Fruit fly (Drosophila melanogaster): ENCODE measurements around the gene CG12155.

CG12155 gene

DNA sequence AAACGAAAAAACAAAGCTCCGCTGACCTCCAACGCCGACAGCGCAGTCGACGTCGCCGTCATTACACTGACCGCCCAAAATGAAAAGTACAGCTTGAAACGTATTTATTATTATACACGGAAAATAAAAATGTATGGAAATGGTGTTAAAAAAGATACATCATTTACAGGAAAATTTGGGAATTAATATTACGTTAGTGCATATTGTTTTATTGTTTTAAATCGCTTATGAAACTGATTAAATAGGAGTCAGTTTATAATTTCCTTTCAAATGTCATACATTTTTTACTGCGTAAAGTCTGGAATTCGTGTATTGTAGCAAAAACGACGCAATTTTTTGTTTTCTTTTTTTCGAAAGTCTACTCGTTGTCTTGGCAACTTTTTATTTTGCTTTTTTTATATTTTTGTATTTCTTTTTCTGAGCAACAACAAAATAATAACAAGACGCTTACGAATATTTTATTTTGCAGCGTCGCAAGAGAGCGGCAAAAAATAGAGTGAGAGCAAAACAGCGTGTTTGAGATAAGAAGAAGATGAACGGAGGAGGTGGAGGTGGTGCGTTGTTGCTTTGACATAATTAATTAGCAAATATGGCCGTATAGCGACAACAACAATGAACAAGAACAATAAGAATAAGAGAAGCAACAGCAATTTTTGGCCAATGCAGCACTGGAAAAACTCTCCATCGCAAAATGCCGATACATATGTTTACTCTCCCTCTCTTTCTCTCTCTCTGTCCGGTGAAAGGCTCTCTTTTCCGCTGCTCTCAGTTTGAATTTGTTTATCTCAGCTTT, 36.4 kb upstream of the CG12155 start:
- TF ChIP-seq cg (GFP tag; optimal IDR thresholded peaks at IDR 0.05) (peak; percentile 5), Ptx1 (GFP tag; IDR thresholded peaks at IDR 0.05) (peak; percentile 75), odd (GFP tag; optimal IDR thresholded peaks at IDR 0.05) (peak; percentile 64), sima (GFP tag; optimal IDR thresholded peaks at IDR 0.05) (peak; percentile 3), NC2β (GFP tag; optimal IDR thresholded peaks at IDR 0.05) (peak; percentile 36), run (tag; optimal IDR thresholded peaks at IDR 0.05) (no peak), maf-S (GFP tag; optimal IDR thresholded peaks at IDR 0.05) (peak; percentile 58), fd64A (GFP tag; optimal IDR thresholded peaks at IDR 0.05) (peak; percentile 20), prd (optimal IDR thresholded peaks at IDR 0.05) (no peak), prd (GFP tag; IDR thresholded peaks at IDR 0.05) (peak; percentile 67; the same call in 2 of the 3 replicates), jing (GFP tag; optimal IDR thresholded peaks at IDR 0.05) (peak; percentile 33), NK7.1 (GFP tag; optimal IDR thresholded peaks at IDR 0.05) (peak; percentile 17), dysf (GFP tag; IDR thresholded peaks at IDR 0.05) (peak; percentile 81), CG18476 (GFP tag; optimal IDR thresholded peaks at IDR 0.05) (peak; percentile 68), CG10267 (tag; optimal IDR thresholded peaks at IDR 0.05) (peak; percentile 57), CG15269 (tag; optimal IDR thresholded peaks at IDR 0.05) (peak; percentile 83), chn (GFP tag; optimal IDR thresholded peaks at IDR 0.05) (peak; percentile 56), crol (GFP tag; IDR thresholded peaks at IDR 0.05) (no peak), CG43689 (GFP tag; IDR thresholded peaks at IDR 0.05) (no peak), mam (GFP tag; optimal IDR thresholded peaks at IDR 0.05) (peak; percentile 72), eve (GFP tag; optimal IDR thresholded peaks at IDR 0.05) (peak in 1 of 2 experiments; percentile 78), Hsf (GFP tag; optimal IDR thresholded peaks at IDR 0.05) (peak; percentile 76), HmgD (GFP tag; optimal IDR thresholded peaks at IDR 0.05) (no peak), CHES-1-like (GFP tag; optimal IDR thresholded peaks at IDR 0.05) (peak; percentile 95), CG32532 (GFP tag; IDR thresholded peaks at IDR 0.05) (peak; percentile 69), CG18262 (tag; optimal IDR thresholded peaks at IDR 0.05) (peak; percentile 71), lmd (GFP tag; IDR thresholded peaks at IDR 0.05) (peak; percentile 72), grn (GFP tag; optimal IDR thresholded peaks at IDR 0.05) (no peak), kah (GFP tag; optimal IDR thresholded peaks at IDR 0.05) (no peak), GATAe (GFP tag; conservative IDR thresholded peaks at IDR 0.05) (peak; percentile 56), slbo (GFP tag; IDR thresholded peaks at IDR 0.05) (peak; percentile 84), CG17361 (GFP tag; IDR thresholded peaks at IDR 0.05) (peak; percentile 85), E2f1 (GFP tag; IDR thresholded peaks at IDR 0.05) (peak; percentile 63), CG16779 (GFP tag; IDR thresholded peaks at IDR 0.05) (0 out of 2 replicates have a peak, but pooled peaks have one; percentile 17), klu (GFP tag; IDR thresholded peaks at IDR 0.05) (peak; percentile 26; the same call in 1 of the 2 replicates), Elba2 (GFP tag; optimal IDR thresholded peaks at IDR 0.05) (no peak), CG6683 (GFP tag; optimal IDR thresholded peaks at IDR 0.05) (peak; percentile 31), Six4 (GFP tag; optimal IDR thresholded peaks at IDR 0.05) (peak; percentile 13), pnt (GFP tag; optimal IDR thresholded peaks at IDR 0.05) (peak; percentile 52), tll (GFP tag; optimal IDR thresholded peaks at IDR 0.05) (no peak), CG9727 (GFP tag; optimal IDR thresholded peaks at IDR 0.05) (peak; percentile 75), NfI (GFP tag; optimal IDR thresholded peaks at IDR 0.05) (peak; percentile 73), CG17385 (GFP tag; optimal IDR thresholded peaks at IDR 0.05) (peak; percentile 24), CG1233 (GFP tag; optimal IDR thresholded peaks at IDR 0.05) (peak; percentile 64), so (GFP tag; IDR thresholded peaks at IDR 0.05) (peak; percentile 42; the same call in 1 of the 3 replicates), phol (tag; optimal IDR thresholded peaks at IDR 0.05) (peak; percentile 70), Oli (tag; optimal IDR thresholded peaks at IDR 0.05) (peak; percentile 78), Ssrp (tag; optimal IDR thresholded peaks at IDR 0.05) (peak; percentile 37), Med (GFP tag) (peak; percentile 92), Mad (GFP tag; optimal IDR thresholded peaks at IDR 0.05) (peak; percentile 41)

All from whole organism, embryonic.